Fruit fly (Drosophila melanogaster) whole organism, embryonic: Measurements from ENCODE around the gene CG43339.

ENCODE experiments used
- Atf6 ChIP-seq: fragments of 200-800 bp; sonication (Bioruptor generic); IDR thresholded peaks from 2 replicates; pipeline ENCODE4 v1.3.6; 2022; ENCODE audit warnings: missing biosample characterization, missing genetic modification characterization
- Awh ChIP-seq: fragments of 200-800 bp; sonication (Bioruptor generic); IDR thresholded peaks from 2 replicates; pipeline ENCODE4, ENCODE4 v1.3.6; 2022; ENCODE audit warnings: missing biosample characterization, missing genetic modification characterization
- CG10147 ChIP-seq: fragments of 200-800 bp; sonication (Bioruptor generic); optimal IDR thresholded peaks from 2 replicates; lab custom pipeline; 2019; ENCODE audit warnings: missing biosample characterization, mild to moderate bottlenecking, missing genetic modification characterization, moderate library complexity
- CG1024 ChIP-seq: fragments of 200-800 bp; sonication (Bioruptor generic); IDR thresholded peaks from 2 replicates; pipeline ENCODE4 v1.3.6; 2022; ENCODE audit warnings: missing biosample characterization, missing genetic modification characterization
- CG10321 ChIP-seq: fragments of 200-800 bp; sonication (Bioruptor generic); IDR thresholded peaks from 2 replicates; pipeline ENCODE4 v1.3.6; 2022; ENCODE audit warnings: missing biosample characterization, missing genetic modification characterization
- CG10959 ChIP-seq: fragments of 200-800 bp; sonication (Bioruptor generic); IDR thresholded peaks from 2 replicates; pipeline ENCODE4 v1.3.6; 2022; ENCODE audit warnings: missing biosample characterization, missing genetic modification characterization
- CG11085 ChIP-seq: fragments of 200-800 bp; sonication (Bioruptor generic); IDR thresholded peaks from 2 replicates; pipeline ENCODE4 v1.3.6; 2022; ENCODE audit warnings: missing biosample characterization, missing genetic modification characterization
- CG11456 ChIP-seq: fragments of 200-800 bp; sonication (Bioruptor generic); IDR thresholded peaks from 3 replicates; pipeline ENCODE4 v1.3.6; 2022; ENCODE audit warnings: missing biosample characterization, missing genetic modification characterization
- CG12299 ChIP-seq: fragments of 200-800 bp; sonication (Bioruptor generic); optimal IDR thresholded peaks from 2 replicates; lab custom pipeline; 2018; ENCODE audit warnings: missing biosample characterization, mild to moderate bottlenecking, missing genetic modification characterization
- CG1233 ChIP-seq: fragments of 200-800 bp; sonication (Bioruptor generic); optimal IDR thresholded peaks from 4 replicates; lab custom pipeline; 2018; ENCODE audit warnings: missing biosample characterization, mild to moderate bottlenecking, missing genetic modification characterization
- CG12659 ChIP-seq: fragments of 200-800 bp; sonication (Bioruptor generic); optimal IDR thresholded peaks from 3 replicates; lab custom pipeline; 2017; ENCODE audit warnings: mild to moderate bottlenecking, missing biosample characterization, missing genetic modification reagents, missing genetic modification characterization
- CG1647 ChIP-seq: fragments of 200-800 bp; sonication (Bioruptor generic); optimal IDR thresholded peaks from 3 replicates; lab custom pipeline; 2016; ENCODE audit warnings: missing biosample characterization, missing genetic modification characterization
- CG17568 ChIP-seq: fragments of 200-800 bp; sonication (Bioruptor generic); optimal IDR thresholded peaks from 2 replicates; lab custom pipeline; 2018; ENCODE audit warnings: missing biosample characterization, mild to moderate bottlenecking, missing genetic modification characterization, moderate library complexity
- CG18011 ChIP-seq: fragments of 200-800 bp; sonication (Bioruptor generic); optimal IDR thresholded peaks from 2 replicates; lab custom pipeline; 2017; ENCODE audit warnings: missing biosample characterization, missing genetic modification characterization, mild to moderate bottlenecking, moderate library complexity, missing genotype
- CG18599 ChIP-seq: fragments of 200-800 bp; sonication (Bioruptor generic); optimal IDR thresholded peaks from 3 replicates; lab custom pipeline; 2017; ENCODE audit warnings: missing biosample characterization, missing genetic modification characterization, mild to moderate bottlenecking, moderate library complexity, missing genetic modification reagents
- CG2712 ChIP-seq: fragments of 200-800 bp; optimal IDR thresholded peaks from 3 replicates; lab custom pipeline; 2019; ENCODE audit warnings: missing biosample characterization, mild to moderate bottlenecking, missing genetic modification characterization, moderate library complexity
- CG31441 ChIP-seq: fragments of 200-800 bp; sonication (Bioruptor generic); IDR thresholded peaks from 2 replicates; pipeline ENCODE4 v1.3.6; 2022; ENCODE audit warnings: missing biosample characterization, missing genetic modification characterization
- CG32532 ChIP-seq: fragments of 200-800 bp; sonication (Bioruptor generic); IDR thresholded peaks from 2 replicates; pipeline ENCODE4 v1.3.6; 2022; ENCODE audit warnings: missing biosample characterization, missing genetic modification characterization
- CG3281 ChIP-seq: fragments of 200-800 bp; sonication (Bioruptor generic); optimal IDR thresholded peaks from 3 replicates; lab custom pipeline; 2017; ENCODE audit warnings: missing biosample characterization, mild to moderate bottlenecking, missing genetic modification characterization
- CG3995 ChIP-seq: fragments of 200-800 bp; sonication (Bioruptor generic); optimal IDR thresholded peaks from 3 replicates; lab custom pipeline; 2016; ENCODE audit warnings: missing biosample characterization, missing genetic modification characterization
- CG7928 ChIP-seq: fragments of 200-800 bp; sonication (Bioruptor generic); optimal IDR thresholded peaks from 2 replicates; lab custom pipeline; 2017; ENCODE audit warnings: missing biosample characterization, mild to moderate bottlenecking, missing genetic modification characterization
- CG8388 ChIP-seq: fragments of 200-800 bp; sonication (Bioruptor generic); optimal IDR thresholded peaks from 2 replicates; lab custom pipeline; 2019; ENCODE audit warnings: missing biosample characterization, mild to moderate bottlenecking, missing genetic modification characterization, moderate library complexity
- CG8924 ChIP-seq: fragments of 200-800 bp; optimal IDR thresholded peaks from 3 replicates; lab custom pipeline; 2019; ENCODE audit warnings: missing biosample characterization, mild to moderate bottlenecking, missing genetic modification characterization, moderate library complexity
- Dad ChIP-seq: fragments of 200-800 bp; sonication (Bioruptor generic); optimal IDR thresholded peaks from 3 replicates; lab custom pipeline; 2016; ENCODE audit warnings: missing biosample characterization, missing genetic modification characterization
- Dref ChIP-seq: fragments of 200-800 bp; sonication (Bioruptor generic); IDR thresholded peaks from 2 replicates; pipeline ENCODE4 v1.3.6; 2022; ENCODE audit warnings: missing biosample characterization, missing genetic modification characterization
- GATAe ChIP-seq: fragments of 200-800 bp; sonication (Bioruptor generic); conservative IDR thresholded peaks from 2 replicates; pipeline ENCODE4 v1.3.6; 2022; ENCODE audit warnings: missing biosample characterization, missing genetic modification characterization
- Gug ChIP-seq: fragments of 200-800 bp; sonication (Bioruptor generic); IDR thresholded peaks from 4 replicates; pipeline ENCODE4 v1.3.6; 2022; ENCODE audit warnings: missing biosample characterization, missing genetic modification characterization
- MTF-1 ChIP-seq: fragments of 200-800 bp; sonication (Bioruptor generic); optimal IDR thresholded peaks from 2 replicates; lab custom pipeline; 2018; ENCODE audit warnings: missing biosample characterization, mild to moderate bottlenecking, missing genetic modification characterization, borderline replicate concordance
- Nf-YA ChIP-seq: fragments of 200-800 bp; sonication (Bioruptor generic); IDR thresholded peaks from 2 replicates; pipeline ENCODE4 v1.3.6; 2022; ENCODE audit warnings: missing biosample characterization, missing genetic modification characterization
- Oli ChIP-seq: fragments of 200-800 bp; sonication (Bioruptor generic); optimal IDR thresholded peaks from 2 replicates; lab custom pipeline; 2018; ENCODE audit warnings: missing biosample characterization, mild to moderate bottlenecking, missing genetic modification characterization, moderate library complexity
- Pdp1 ChIP-seq, 2 experiments: fragments of 200-800 bp; sonication (Bioruptor generic); optimal IDR thresholded peaks; 3 replicates each; lab custom pipeline; 2016; ENCODE audit warnings: missing biosample characterization in 2 of 2, missing genetic modification characterization in 2 of 2, mild to moderate bottlenecking in 1 of 2, moderate library complexity in 1 of 2
- Sin3A ChIP-seq: fragments of >200 bp; optimal IDR thresholded peaks from 2 replicates; lab custom pipeline; 2018
- Spps ChIP-seq: fragments of 200-800 bp; sonication (Bioruptor generic); optimal IDR thresholded peaks from 2 replicates; lab custom pipeline; 2018; ENCODE audit warnings: missing biosample characterization, mild to moderate bottlenecking, missing genetic modification characterization
- Tbp ChIP-seq: fragments of >200 bp; optimal IDR thresholded peaks from 2 replicates; lab custom pipeline; 2018; ENCODE audit warnings: missing biosample characterization, missing genetic modification characterization
- al ChIP-seq: fragments of 200-800 bp; sonication (Bioruptor generic); IDR thresholded peaks from 2 replicates; pipeline ENCODE4 v1.3.6; 2022; ENCODE audit warnings: missing biosample characterization, missing genetic modification characterization
- ara ChIP-seq: fragments of 200-800 bp; sonication (Bioruptor generic); IDR thresholded peaks from 2 replicates; pipeline ENCODE4 v1.3.6; 2022; ENCODE audit warnings: missing biosample characterization, missing genetic modification characterization
- btn ChIP-seq: fragments of 200-800 bp; sonication (Bioruptor generic); optimal IDR thresholded peaks from 2 replicates; lab custom pipeline; 2016; ENCODE audit warnings: missing biosample characterization, missing genetic modification characterization
- dm ChIP-seq: fragments of 200-800 bp; sonication (Bioruptor generic); optimal IDR thresholded peaks from 3 replicates; lab custom pipeline; 2016; ENCODE audit warnings: missing biosample characterization, missing genetic modification characterization
- dmrt99B ChIP-seq: fragments of 200-800 bp; sonication (Bioruptor generic); optimal IDR thresholded peaks from 2 replicates; lab custom pipeline; 2018; ENCODE audit warnings: missing biosample characterization, mild to moderate bottlenecking, missing genetic modification characterization, moderate library complexity
- dysf ChIP-seq: fragments of 200-800 bp; sonication (Bioruptor generic); IDR thresholded peaks from 3 replicates; pipeline ENCODE4 v1.3.6; 2022; ENCODE audit warnings: missing biosample characterization, missing genetic modification characterization
- gfzf ChIP-seq: fragments of 200-800 bp; sonication (Bioruptor generic); optimal IDR thresholded peaks from 2 replicates; lab custom pipeline; 2016; ENCODE audit warnings: missing biosample characterization, mild to moderate bottlenecking, missing genetic modification characterization, moderate library complexity
- hkb ChIP-seq, 2 experiments: fragments of 200-800 bp in 1 of 2; fragments of >200 bp in 1 of 2; sonication (Bioruptor generic) in 1 of 2; IDR thresholded peaks in 1 of 2; optimal IDR thresholded peaks in 1 of 2; 2 replicates each; pipeline versions ENCODE4 v1.3.6 to Lab custom; 2017 to 2022; ENCODE audit warnings: missing biosample characterization in 1 of 2, missing genetic modification characterization in 1 of 2
- hth ChIP-seq: fragments of >200 bp; optimal IDR thresholded peaks from 2 replicates; lab custom pipeline; 2017; ENCODE audit warnings: inconsistent platforms
- knrl ChIP-seq: fragments of 200-800 bp; sonication (Bioruptor generic); IDR thresholded peaks from 3 replicates; pipeline ENCODE4 v1.3.6; 2022; ENCODE audit warnings: missing biosample characterization, missing genetic modification characterization; ENCODE audit not compliant: partially characterized antibody
- nmo ChIP-seq: fragments of 200-800 bp; sonication (Bioruptor generic); optimal IDR thresholded peaks from 2 replicates; lab custom pipeline; 2018; ENCODE audit warnings: missing biosample characterization, mild to moderate bottlenecking, missing genetic modification characterization, moderate library complexity
- odd ChIP-seq: fragments of 200-800 bp; sonication (Bioruptor generic); optimal IDR thresholded peaks from 2 replicates; lab custom pipeline; 2017; ENCODE audit warnings: missing biosample characterization, mild to moderate bottlenecking, missing genetic modification characterization
- pfk ChIP-seq: fragments of 200-800 bp; sonication (Bioruptor generic); optimal IDR thresholded peaks from 2 replicates; lab custom pipeline; 2018; ENCODE audit warnings: missing biosample characterization, mild to moderate bottlenecking, missing genetic modification characterization, moderate library complexity
- schlank ChIP-seq: fragments of 200-800 bp; sonication (Bioruptor generic); optimal IDR thresholded peaks from 2 replicates; lab custom pipeline; 2018; ENCODE audit warnings: missing biosample characterization, mild to moderate bottlenecking, missing genetic modification characterization
- slp2 ChIP-seq: fragments of 200-800 bp; sonication (Bioruptor generic); optimal IDR thresholded peaks from 2 replicates; lab custom pipeline; 2016; ENCODE audit warnings: missing biosample characterization, missing genetic modification characterization
- sug ChIP-seq: fragments of 200-800 bp; optimal IDR thresholded peaks from 2 replicates; lab custom pipeline; 2019; ENCODE audit warnings: missing biosample characterization, mild to moderate bottlenecking, missing genetic modification characterization, moderate library complexity
- unpg ChIP-seq: fragments of 200-800 bp; sonication (Bioruptor generic); optimal IDR thresholded peaks from 3 replicates; lab custom pipeline; 2018; ENCODE audit warnings: missing biosample characterization, mild to moderate bottlenecking, missing genetic modification characterization, moderate library complexity
- z ChIP-seq: fragments of 200-800 bp; sonication (Bioruptor generic); IDR thresholded peaks from 3 replicates; pipeline ENCODE4 v1.3.6; 2022; ENCODE audit warnings: missing biosample characterization, missing genetic modification characterization

Gene CG43339

dm6 chr2L:18625470-18625869 lies 47.6 kb downstream of the CG43339 start (continued):
- TF ChIP-seq al (no peak), CG1647 (GFP tag; lab: Kevin White, UChicago) (no peak), unpg (GFP tag; lab: Kevin White, UChicago) (peak; percentile 31), CG8924 (tag; lab: Kevin White, UChicago) (peak; percentile 9), dysf (GFP tag; lab: Robert Waterston, UW) (no peak), schlank (tag; lab: Kevin White, UChicago) (no peak), CG18011 (GFP tag; lab: Kevin White, UChicago) (no peak), Awh (GFP tag; lab: Robert Waterston, UW) (no peak; the same call in 1 of the 2 replicates), CG12659 (no peak), CG11085 (GFP tag; lab: Robert Waterston, UW) (no peak), CG17568 (GFP tag; lab: Kevin White, UChicago) (peak; percentile 9), Dref (GFP tag; lab: Robert Waterston, UW) (no peak), CG12299 (tag; lab: Kevin White, UChicago) (no peak), knrl (GFP tag; lab: Robert Waterston, UW) (no peak), odd (GFP tag; lab: Kevin White, UChicago) (peak; percentile 44), Sin3A (no peak), Oli (tag; lab: Kevin White, UChicago) (no peak), Tbp (no peak), MTF-1 (GFP tag; lab: Kevin White, UChicago) (peak; percentile 43), gfzf (GFP tag; lab: Kevin White, UChicago) (no peak), CG8388 (GFP tag; lab: Kevin White, UChicago) (no peak), nmo (GFP tag; lab: Kevin White, UChicago) (no peak), Spps (tag; lab: Kevin White, UChicago) (no peak), hkb (optimal IDR thresholded peaks at IDR 0.05; lab: Kevin White, UChicago) (no peak), hkb (GFP tag; IDR thresholded peaks at IDR 0.05; lab: Robert Waterston, UW) (peak; percentile 34), CG10959 (GFP tag; lab: Robert Waterston, UW) (no peak), slp2 (GFP tag; lab: Kevin White, UChicago) (no peak), pfk (GFP tag; lab: Kevin White, UChicago) (no peak), GATAe (no peak), Gug (GFP tag; lab: Robert Waterston, UW) (no peak), btn (GFP tag; lab: Kevin White, UChicago) (no peak), CG3281 (GFP tag; lab: Kevin White, UChicago) (no peak), CG32532 (no peak), CG1024 (GFP tag; lab: Robert Waterston, UW) (no peak), dm (GFP tag; lab: Kevin White, UChicago) (no peak), CG11456 (0 out of 3 replicates have a peak, but pooled peaks have one; percentile 7), ara (GFP tag; lab: Robert Waterston, UW) (no peak), Nf-YA (GFP tag; lab: Robert Waterston, UW) (no peak), z (GFP tag; lab: Robert Waterston, UW) (no peak), CG18599 (GFP tag; lab: Kevin White, UChicago) (no peak), Pdp1 (GFP tag; optimal IDR thresholded peaks at IDR 0.05; lab: Kevin White, UChicago) (no peak), CG31441 (GFP tag; lab: Robert Waterston, UW) (peak; percentile 22; the same call in 1 of the 2 replicates), CG2712 (tag; lab: Kevin White, UChicago) (peak; percentile 15), Dad (GFP tag; lab: Kevin White, UChicago) (no peak), sug (tag; lab: Kevin White, UChicago) (no peak), Atf6 (GFP tag; lab: Robert Waterston, UW) (no peak), CG10321 (GFP tag; lab: Robert Waterston, UW) (no peak), dmrt99B (tag; lab: Kevin White, UChicago) (peak; percentile 20), CG1233 (GFP tag; lab: Kevin White, UChicago) (no peak), CG7928 (GFP tag; lab: Kevin White, UChicago) (no peak), CG10147 (GFP tag; lab: Kevin White, UChicago) (no peak), CG3995 (GFP tag; lab: Kevin White, UChicago) (no peak), hth (lab: Kevin White, UChicago) (no peak)
